Fruit fly (Drosophila melanogaster) Kc167 (cell line): ENCODE results near the gene Ctr9.

Experiments used
- Myc ChIP-seq: fragments of >200 bp; optimal IDR thresholded peaks from 2 replicates; lab custom pipeline; 2017; ENCODE audit warnings: missing external identifiers
- Sin3A ChIP-seq: fragments of >200 bp; optimal IDR thresholded peaks from 2 replicates; lab custom pipeline; 2018; ENCODE audit warnings: missing external identifiers
- h ChIP-seq: fragments of >200 bp; optimal IDR thresholded peaks from 3 replicates; lab custom pipeline; 2018; ENCODE audit warnings: missing external identifiers
- insv ChIP-seq: fragments of >200 bp; optimal IDR thresholded peaks from 3 replicates; lab custom pipeline; 2018; ENCODE audit warnings: missing external identifiers
- psq ChIP-seq: fragments of >200 bp; optimal IDR thresholded peaks from 2 replicates; lab custom pipeline; 2017; ENCODE audit warnings: missing external identifiers
- ttk ChIP-seq: sonication (Bioruptor generic); optimal IDR thresholded peaks from 2 replicates; lab custom pipeline; 2017; ENCODE audit warnings: missing external identifiers

The Ctr9 gene

dm6 chr3L:1307005-1307632 is at the start of gene Ctr9, which contains the start of gene Nt5a:
Gene Ctr9 (plus strand): TSS chr3L:1307224.
Gene Nt5a (minus strand): TSS chr3L:1307418.
- TF ChIP-seq h (no peak), ttk (no peak), Myc (no peak), insv (lab: Kevin White, UChicago) (no peak), psq (lab: Kevin White, UChicago) (no peak), Sin3A (no peak)

- TF ChIP-seq psq (lab: Kevin White, UChicago) (no peak), ttk (no peak), insv (lab: Kevin White, UChicago) (no peak), Myc (no peak), h (no peak), Sin3A (no peak)
Measured at dm6 chr3L:1258547-1258946, 48.5 kb upstream of the Ctr9 start.

dm6 chr3L:1264998-1265397 is 42.0 kb upstream of the Ctr9 start:
- TF ChIP-seq psq (lab: Kevin White, UChicago) (no peak), Sin3A (no peak), insv (lab: Kevin White, UChicago) (no peak), ttk (no peak), h (no peak), Myc (no peak)

dm6 chr3L:1265423-1266002 is 41.5 kb upstream of the Ctr9 start:
- no peak for TF ChIP-seq Myc
- TF ChIP-seq psq (lab: Kevin White, UChicago) = no peak

dm6 chr3L:1269013-1269412 is 38.0 kb upstream of the Ctr9 start:
- no peak for TF ChIP-seq Sin3A
- no peak for TF ChIP-seq insv (lab: Kevin White, UChicago)
- TF ChIP-seq h = no peak
- no peak for TF ChIP-seq ttk
- no peak for TF ChIP-seq Myc
- no peak for TF ChIP-seq psq (lab: Kevin White, UChicago)

- TF ChIP-seq Sin3A (no peak), Myc (no peak), h (no peak), ttk (no peak), psq (lab: Kevin White, UChicago) (no peak), insv (lab: Kevin White, UChicago) (no peak)
Measured at dm6 chr3L:1275767-1276166, 31.3 kb upstream of the Ctr9 start, which contains the start of gene CG32333. Gene CG32333 (plus strand): TSS chr3L:1275956.

- TF ChIP-seq psq (lab: Kevin White, UChicago) (no peak), Myc (no peak), Sin3A (no peak), h (no peak), ttk (no peak), insv (lab: Kevin White, UChicago) (no peak)
Measured at dm6 chr3L:1277937-1278336, 29.1 kb upstream of the Ctr9 start.

- TF ChIP-seq psq (lab: Kevin White, UChicago) (no peak), insv (lab: Kevin White, UChicago) (no peak), ttk (no peak), Myc (no peak), h (no peak), Sin3A (no peak)
Measured at dm6 chr3L:1279685-1280084, 27.3 kb upstream of the Ctr9 start.

dm6 chr3L:1280890-1281622 is 26.0 kb upstream of the Ctr9 start:
- TF ChIP-seq psq (lab: Kevin White, UChicago) (no peak), h (no peak), ttk (no peak), insv (lab: Kevin White, UChicago) (no peak), Myc (no peak), Sin3A (no peak)

- no peak for TF ChIP-seq insv (lab: Kevin White, UChicago)
- no peak for TF ChIP-seq psq (lab: Kevin White, UChicago)
- no peak for TF ChIP-seq ttk
- TF ChIP-seq Sin3A = no peak
- no peak for TF ChIP-seq Myc
- TF ChIP-seq h = no peak
Measured at dm6 chr3L:1294835-1295234, 12.2 kb upstream of the Ctr9 start.

dm6 chr3L:1295693-1296092 is 11.3 kb upstream of the Ctr9 start, which contains the start of gene Rabex-5:
Gene Rabex-5 (plus strand): TSS chr3L:1295913.
- TF ChIP-seq ttk (no peak), Myc (no peak), psq (lab: Kevin White, UChicago) (no peak), insv (lab: Kevin White, UChicago) (no peak), h (no peak), Sin3A (no peak)

dm6 chr3L:1298509-1298908 is 8.5 kb upstream of the Ctr9 start, which contains the start of gene scf:
Gene scf (plus strand): TSS chr3L:1298672.
- TF ChIP-seq Sin3A (no peak), psq (lab: Kevin White, UChicago) (no peak), Myc (no peak), h (no peak), ttk (no peak), insv (lab: Kevin White, UChicago) (no peak)

- no peak for TF ChIP-seq insv (lab: Kevin White, UChicago)
- TF ChIP-seq Myc = no peak
- TF ChIP-seq Sin3A = no peak
- no peak for TF ChIP-seq h
Measured at dm6 chr3L:1300076-1300635, 6.9 kb upstream of the Ctr9 start.
